Fruit fly (Drosophila melanogaster) whole organism, embryonic: Measurements from ENCODE around the gene CG44004.

Source experiments
- CG10147 ChIP-seq: fragments of 200-800 bp; sonication (Bioruptor generic); optimal IDR thresholded peaks from 2 replicates; lab custom pipeline; 2019; ENCODE audit warnings: missing biosample characterization, mild to moderate bottlenecking, missing genetic modification characterization, moderate library complexity
- CG10274 ChIP-seq: fragments of 200-800 bp; sonication (Bioruptor generic); optimal IDR thresholded peaks from 3 replicates; lab custom pipeline; 2017; ENCODE audit warnings: missing biosample characterization, mild to moderate bottlenecking, missing genetic modification characterization
- CG10366 ChIP-seq: fragments of 200-800 bp; sonication (Bioruptor generic); IDR thresholded peaks from 2 replicates; pipeline ENCODE4 v1.3.6; 2022; ENCODE audit warnings: missing biosample characterization, missing genetic modification characterization
- CG1233 ChIP-seq: fragments of 200-800 bp; sonication (Bioruptor generic); optimal IDR thresholded peaks from 4 replicates; lab custom pipeline; 2018; ENCODE audit warnings: missing biosample characterization, mild to moderate bottlenecking, missing genetic modification characterization
- CG14667 ChIP-seq: fragments of 200-800 bp; sonication (Bioruptor generic); IDR thresholded peaks from 2 replicates; pipeline ENCODE4 v1.3.6; 2022; ENCODE audit warnings: missing biosample characterization, missing genetic modification characterization
- CG1529 ChIP-seq: fragments of 200-800 bp; sonication (Bioruptor generic); optimal IDR thresholded peaks from 3 replicates; lab custom pipeline; 2018; ENCODE audit warnings: missing biosample characterization, missing genetic modification characterization
- CG17359 ChIP-seq: fragments of 200-800 bp; sonication (Bioruptor generic); optimal IDR thresholded peaks from 3 replicates; lab custom pipeline; 2018; ENCODE audit warnings: missing biosample characterization, mild to moderate bottlenecking, missing genetic modification characterization, moderate library complexity
- CG3163 ChIP-seq: fragments of 200-800 bp; sonication (Bioruptor generic); optimal IDR thresholded peaks from 3 replicates; lab custom pipeline; 2016; ENCODE audit warnings: missing biosample characterization, missing genetic modification characterization
- CG6689 ChIP-seq: fragments of 200-800 bp; sonication (Bioruptor generic); IDR thresholded peaks from 2 replicates; pipeline ENCODE4 v1.3.6; 2022; ENCODE audit warnings: missing biosample characterization, missing genetic modification characterization
- CG8089 ChIP-seq: fragments of 200-800 bp; sonication (Bioruptor generic); optimal IDR thresholded peaks from 3 replicates; lab custom pipeline; 2016; ENCODE audit warnings: missing biosample characterization, missing genetic modification characterization
- CG8359 ChIP-seq: fragments of 200-800 bp; sonication (Bioruptor generic); optimal IDR thresholded peaks from 2 replicates; lab custom pipeline; 2017; ENCODE audit warnings: missing biosample characterization, mild to moderate bottlenecking, missing genetic modification characterization, borderline replicate concordance
- CG9727 ChIP-seq: fragments of 200-800 bp; sonication (Bioruptor generic); optimal IDR thresholded peaks from 3 replicates; lab custom pipeline; 2017; ENCODE audit warnings: missing biosample characterization, mild to moderate bottlenecking, missing genetic modification characterization
- D ChIP-seq, 2 experiments: fragments of 200-800 bp in 1 of 2; fragments of >200 bp in 1 of 2; sonication (Bioruptor generic) in 1 of 2; optimal IDR thresholded peaks; 2 replicates in 1 of 2; 3 replicates in 1 of 2; lab custom pipeline; 2017; ENCODE audit warnings: mild to moderate bottlenecking in 1 of 2, missing biosample characterization in 1 of 2, missing genetic modification characterization in 1 of 2, missing genetic modification reagents in 1 of 2
- Ets65A ChIP-seq: fragments of 200-800 bp; sonication (Bioruptor generic); peaks from one replicate; lab custom pipeline; 2016; ENCODE audit warnings: missing biosample characterization, missing genetic modification characterization
- NK7.1 ChIP-seq: fragments of 200-800 bp; sonication (Bioruptor generic); optimal IDR thresholded peaks from 3 replicates; lab custom pipeline; 2016; ENCODE audit warnings: missing biosample characterization, missing genetic modification characterization
- Spps ChIP-seq: fragments of 200-800 bp; sonication (Bioruptor generic); optimal IDR thresholded peaks from 2 replicates; lab custom pipeline; 2018; ENCODE audit warnings: missing biosample characterization, mild to moderate bottlenecking, missing genetic modification characterization
- TFAM ChIP-seq: fragments of 200-800 bp; sonication (Bioruptor generic); optimal IDR thresholded peaks from 2 replicates; lab custom pipeline; 2017; ENCODE audit warnings: missing biosample characterization, missing genetic modification characterization, inconsistent platforms
- ab ChIP-seq: fragments of 200-800 bp; sonication (Bioruptor generic); optimal IDR thresholded peaks from 2 replicates; lab custom pipeline; 2016; ENCODE audit warnings: missing biosample characterization, missing genetic modification characterization
- abd-A ChIP-seq: fragments of 200-800 bp; sonication (Bioruptor generic); optimal IDR thresholded peaks from 3 replicates; lab custom pipeline; 2019; ENCODE audit warnings: missing biosample characterization, mild to moderate bottlenecking, missing genetic modification characterization, moderate library complexity
- bbx ChIP-seq: fragments of 200-800 bp; sonication (Bioruptor generic); IDR thresholded peaks from 2 replicates; pipeline ENCODE4 v1.3.6; 2022; ENCODE audit warnings: missing biosample characterization, missing genetic modification characterization; ENCODE audit not compliant: partially characterized antibody
- cg ChIP-seq: fragments of 200-800 bp; sonication (Bioruptor generic); optimal IDR thresholded peaks from 3 replicates; lab custom pipeline; 2019; ENCODE audit warnings: missing biosample characterization, mild to moderate bottlenecking, missing genetic modification characterization, moderate library complexity
- ci ChIP-seq: fragments of 200-800 bp; sonication (Bioruptor generic); IDR thresholded peaks from 3 replicates; pipeline ENCODE4 v1.3.6; 2022; ENCODE audit warnings: missing biosample characterization, missing genetic modification characterization
- dmrt11E ChIP-seq: fragments of 200-800 bp; sonication (Bioruptor generic); optimal IDR thresholded peaks from 3 replicates; lab custom pipeline; 2018; ENCODE audit warnings: missing biosample characterization, mild to moderate bottlenecking, missing genetic modification characterization, moderate library complexity
- fd96Cb ChIP-seq: fragments of 200-800 bp; sonication (Bioruptor generic); optimal IDR thresholded peaks from 2 replicates; lab custom pipeline; 2018; ENCODE audit warnings: missing biosample characterization, mild to moderate bottlenecking, missing genetic modification characterization, moderate library complexity
- fu2 ChIP-seq: fragments of 200-800 bp; sonication (Bioruptor generic); optimal IDR thresholded peaks from 2 replicates; lab custom pipeline; 2016; ENCODE audit warnings: missing biosample characterization, missing genetic modification characterization
- gsb-n ChIP-seq: fragments of 200-800 bp; sonication (Bioruptor generic); optimal IDR thresholded peaks from 3 replicates; lab custom pipeline; 2018; ENCODE audit warnings: missing biosample characterization, mild to moderate bottlenecking, missing genetic modification characterization
- h ChIP-seq: fragments of >200 bp; optimal IDR thresholded peaks from 2 replicates; lab custom pipeline; 2017
- ind ChIP-seq: fragments of 200-800 bp; sonication (Bioruptor generic); optimal IDR thresholded peaks from 3 replicates; lab custom pipeline; 2016; ENCODE audit warnings: missing biosample characterization, missing genetic modification characterization
- kay ChIP-seq: fragments of 200-800 bp; sonication (Bioruptor generic); optimal IDR thresholded peaks from 2 replicates; lab custom pipeline; 2016; ENCODE audit warnings: missing biosample characterization, missing genetic modification characterization
- lola ChIP-seq, 3 experiments: fragments of >200 bp in 2 of 3; fragments of 200-800 bp in 1 of 3; sonication (Bioruptor generic) in 1 of 3; optimal IDR thresholded peaks; 2 replicates each; lab custom pipeline; 2017 to 2019; ENCODE audit warnings: missing biosample characterization in 3 of 3, missing genetic modification characterization in 3 of 3, mild to moderate bottlenecking in 1 of 3, moderate library complexity in 1 of 3
- otp ChIP-seq: fragments of 200-800 bp; sonication (Bioruptor generic); IDR thresholded peaks from 3 replicates; pipeline ENCODE4, ENCODE4 v1.3.6; 2022; ENCODE audit warnings: missing biosample characterization, missing genetic modification characterization
- prd ChIP-seq, 3 experiments: fragments of >200 bp in 2 of 3; fragments of 200-800 bp in 1 of 3; sonication (Bioruptor generic) in 1 of 3; optimal IDR thresholded peaks in 2 of 3; IDR thresholded peaks in 1 of 3; 2 replicates in 2 of 3; 3 replicates in 1 of 3; pipeline versions ENCODE4 v1.3.6 to Lab custom; 2017 to 2022; ENCODE audit warnings: missing biosample characterization in 1 of 3, missing genetic modification characterization in 1 of 3
- rib ChIP-seq: fragments of 200-800 bp; sonication (Bioruptor generic); IDR thresholded peaks from 2 replicates; pipeline ENCODE4 v1.3.6; 2022; ENCODE audit warnings: missing biosample characterization, missing genetic modification characterization
- schlank ChIP-seq: fragments of 200-800 bp; sonication (Bioruptor generic); optimal IDR thresholded peaks from 2 replicates; lab custom pipeline; 2018; ENCODE audit warnings: missing biosample characterization, mild to moderate bottlenecking, missing genetic modification characterization
- sens ChIP-seq: fragments of 200-800 bp; sonication (Bioruptor generic); peaks from one replicate; lab custom pipeline; 2016; ENCODE audit warnings: missing biosample characterization, missing genetic modification characterization
- ssp ChIP-seq: fragments of 200-800 bp; sonication (Bioruptor generic); IDR thresholded peaks from 2 replicates; pipeline ENCODE4 v1.3.6; 2022; ENCODE audit warnings: missing biosample characterization, missing genetic modification characterization
- tap ChIP-seq: fragments of 200-800 bp; optimal IDR thresholded peaks from 3 replicates; lab custom pipeline; 2019; ENCODE audit warnings: missing biosample characterization, mild to moderate bottlenecking, missing genetic modification characterization, moderate library complexity
- zfh1 ChIP-seq: fragments of 200-800 bp; sonication (Bioruptor generic); IDR thresholded peaks from 3 replicates; pipeline ENCODE4 v1.3.6; 2022; ENCODE audit warnings: missing biosample characterization, missing genetic modification characterization

The CG44004 gene

dm6 chr3L:18064632-18065482 lies 8.8 kb downstream of the CG44004 start, which contains the start of gene Eip75B (continued):
- TF ChIP-seq ci (GFP tag; lab: Robert Waterston, UW) (no peak), h (lab: Kevin White, UChicago) (no peak), otp (GFP tag; lab: Robert Waterston, UW) (no peak), cg (peak; percentile 38), bbx (GFP tag; lab: Robert Waterston, UW) (no peak), ab (GFP tag; lab: Kevin White, UChicago) (no peak), ssp (GFP tag; lab: Robert Waterston, UW) (no peak), CG3163 (GFP tag; lab: Kevin White, UChicago) (peak; percentile 12), prd (optimal IDR thresholded peaks at IDR 0.05; lab: Kevin White, UChicago) (no peak), prd (GFP tag; IDR thresholded peaks at IDR 0.05; lab: Robert Waterston, UW) (no peak), CG1529 (GFP tag; lab: Kevin White, UChicago) (peak; percentile 9), fu2 (GFP tag; lab: Kevin White, UChicago) (no peak), CG1233 (no peak), abd-A (tag; lab: Kevin White, UChicago) (no peak), CG6689 (GFP tag; lab: Robert Waterston, UW) (peak; percentile 48), rib (GFP tag; lab: Robert Waterston, UW) (no peak), lola (GFP tag; optimal IDR thresholded peaks at IDR 0.05; lab: Kevin White, UChicago) (peak in 1 of 3 experiments; percentile 59), CG8359 (GFP tag; lab: Kevin White, UChicago) (no peak), schlank (tag; lab: Kevin White, UChicago) (no peak), CG17359 (tag; lab: Kevin White, UChicago) (no peak), fd96Cb (tag; lab: Kevin White, UChicago) (peak; percentile 4), Ets65A (no peak), tap (no peak), kay (GFP tag; lab: Kevin White, UChicago) (no peak), zfh1 (GFP tag; lab: Robert Waterston, UW) (no peak), gsb-n (tag; lab: Kevin White, UChicago) (peak; percentile 12), CG8089 (GFP tag; lab: Kevin White, UChicago) (no peak), CG10366 (GFP tag; lab: Robert Waterston, UW) (no peak), CG9727 (GFP tag; lab: Kevin White, UChicago) (peak; percentile 27), D (optimal IDR thresholded peaks at IDR 0.05; lab: Kevin White, UChicago) (no peak), D (GFP tag; optimal IDR thresholded peaks at IDR 0.05; lab: Kevin White, UChicago) (no peak), CG14667 (GFP tag; lab: Robert Waterston, UW) (no peak), CG10274 (GFP tag; lab: Kevin White, UChicago) (no peak), TFAM (GFP tag; lab: Kevin White, UChicago) (no peak), ind (GFP tag; lab: Kevin White, UChicago) (no peak), sens (GFP tag; lab: Kevin White, UChicago) (peak; percentile 76), Spps (peak; percentile 2), NK7.1 (no peak), dmrt11E (tag; lab: Kevin White, UChicago) (peak; percentile 52), CG10147 (GFP tag; lab: Kevin White, UChicago) (no peak)
